Worm (Caenorhabditis elegans) whole organism, L4/young adult: ENCODE results near the gene rps-8.

Source experiments
- W03F9.2 ChIP-seq: fragments of 150-350 bp; optimal IDR thresholded peaks from 2 replicates; lab custom pipeline; 2014; ENCODE audit warnings: missing biosample characterization, missing genetic modification characterization
- dao-5 ChIP-seq: sonication (generic microtip); optimal IDR thresholded peaks from 2 replicates; lab custom pipeline; 2016; ENCODE audit warnings: missing genotype, missing genetic modification characterization, moderate library complexity, missing compliant biosample characterization
- him-1 ChIP-seq: sonication (generic microtip); optimal IDR thresholded peaks from 2 replicates; lab custom pipeline; 2016; ENCODE audit warnings: missing genotype, missing genetic modification reagents, missing genetic modification characterization, missing compliant biosample characterization

The rps-8 gene

DNA sequence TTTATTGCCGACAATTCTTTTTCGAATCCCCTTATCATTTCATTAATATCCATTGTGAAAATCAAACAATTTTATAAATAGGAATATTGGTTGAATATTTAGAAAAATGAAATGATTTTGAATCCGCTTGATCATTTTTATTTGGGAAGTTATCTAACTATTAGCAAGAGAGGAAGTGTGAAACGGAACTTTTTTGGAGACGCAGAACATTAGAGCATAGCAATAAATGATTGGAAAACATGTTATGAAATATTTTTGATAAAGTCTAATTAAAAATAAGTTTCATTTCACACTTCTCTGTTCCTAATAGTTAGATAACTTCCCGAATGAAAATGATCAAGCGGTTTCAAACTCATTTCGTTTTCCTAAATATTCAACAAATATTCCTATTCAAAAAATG, 26.2 kb downstream of the rps-8 start, which contains the start of gene F42C5.3:
F42C5.3 (minus strand) TSS at position 101 of the 400 bp plus-strand sequence.
- no peak for TF ChIP-seq him-1
- no peak for TF ChIP-seq W03F9.2 (tag; lab: Kevin White, UChicago)
- no peak for TF ChIP-seq dao-5

ce11 chrIV:7285839-7286238, 27.8 kb downstream of the rps-8 start, which contains the start of gene C06E4.8:
C06E4.8 (minus strand) TSS chrIV:7285875.
- TF ChIP-seq him-1 (no peak), W03F9.2 (tag; lab: Kevin White, UChicago) (no peak), dao-5 (no peak)

DNA sequence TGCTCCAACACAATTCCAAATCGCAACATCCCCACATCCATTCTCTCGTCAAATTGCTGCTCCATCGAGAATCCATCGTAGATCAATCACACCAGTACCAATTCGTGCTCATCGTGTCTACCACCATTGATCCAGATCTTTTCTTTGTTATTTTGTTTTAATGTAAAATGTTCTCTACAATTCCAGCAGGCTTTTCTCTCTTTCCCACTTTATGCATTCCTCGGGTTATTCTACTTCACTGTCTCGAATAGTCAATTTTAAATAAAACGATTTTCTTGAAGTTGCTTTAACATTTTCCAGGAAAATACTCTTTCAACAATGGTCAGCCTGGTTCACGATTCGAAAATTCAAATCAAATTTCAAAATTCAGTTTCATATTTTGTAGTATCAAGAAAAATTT, 30.7 kb downstream of the rps-8 start, which contains the start of gene C06E4.1:
C06E4.1 (plus strand) TSS at position 301 of the 400 bp plus-strand sequence.
- no peak for TF ChIP-seq dao-5
- TF ChIP-seq W03F9.2 (tag; lab: Kevin White, UChicago) = no peak
- TF ChIP-seq him-1 = no peak

DNA sequence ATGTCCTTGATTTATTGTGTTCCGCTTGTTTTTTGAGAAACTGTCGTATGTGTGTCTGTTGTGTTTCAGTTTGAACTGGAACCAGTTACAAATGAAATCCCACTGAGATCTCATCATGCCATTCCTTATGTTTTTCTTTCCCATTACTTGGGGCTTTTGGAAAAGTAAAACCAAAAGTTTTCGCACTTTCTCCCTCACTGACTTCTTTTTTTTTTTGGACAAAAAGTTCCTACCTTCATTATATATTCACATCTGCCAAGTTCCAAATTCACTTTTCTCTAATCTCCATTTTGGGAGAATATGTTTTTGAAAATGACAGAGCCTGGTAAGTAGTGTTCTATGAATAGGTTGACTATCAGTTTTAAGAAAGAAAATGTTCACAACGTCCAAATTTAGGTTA, 37.0 kb downstream of the rps-8 start, which contains the start of gene C06E4.2:
C06E4.2 (plus strand) TSS at position 301 of the 400 bp plus-strand sequence.
- TF ChIP-seq W03F9.2 (tag; lab: Kevin White, UChicago) = no peak
- no peak for TF ChIP-seq him-1
- TF ChIP-seq dao-5 = no peak

ce11 chrIV:7274969-7275548, 38.6 kb downstream of the rps-8 start:
- no peak for TF ChIP-seq him-1

ce11 chrIV:7263137-7263536, 50.5 kb downstream of the rps-8 start, which contains the start of gene glb-2:
glb-2 (minus strand) TSS chrIV:7263237.
- no peak for TF ChIP-seq W03F9.2 (tag; lab: Kevin White, UChicago)
- no peak for TF ChIP-seq him-1
- no peak for TF ChIP-seq dao-5
